Worm (Caenorhabditis elegans) whole organism, L4 larva: ENCODE data around the gene K06A4.2.
"Not testable (repeated sequence)": the region's sequence is repeated elsewhere in the genome, so short reads cannot be mapped to it uniquely, and the experiment has no call there.

Experiments
- dve-1 ChIP-seq: sonication (generic microtip); optimal IDR thresholded peaks from 2 replicates; lab custom pipeline; 2017; ENCODE audit warnings: antibody characterized with exemption, mild to moderate bottlenecking, missing genetic modification characterization, missing compliant biosample characterization; ENCODE audit not compliant: insufficient read depth
- nhr-77 ChIP-seq: fragments of 150-350 bp; optimal IDR thresholded peaks from 2 replicates; lab custom pipeline; 2014; ENCODE audit warnings: missing biosample characterization, missing genetic modification characterization
- pqm-1 ChIP-seq: sonication (generic microtip); optimal IDR thresholded peaks from 2 replicates; lab custom pipeline; 2017; ENCODE audit warnings: missing biosample characterization, missing genetic modification characterization
- saeg-2 ChIP-seq: fragments of 200-800 bp; sonication (Bioruptor generic); IDR thresholded peaks from 2 replicates; pipeline ENCODE4 v1.3.6; 2022; ENCODE audit warnings: missing genetic modification reagents, missing genetic modification characterization, missing compliant biosample characterization
- unc-39 ChIP-seq: sonication (generic microtip); optimal IDR thresholded peaks from 2 replicates; lab custom pipeline; 2017; ENCODE audit warnings: missing biosample characterization, missing genetic modification characterization

- not testable (repeated sequence) for TF ChIP-seq saeg-2; dve-1 (tag; lab: Kevin White, UChicago); unc-39 (tag; lab: Kevin White, UChicago); pqm-1 (tag; lab: Kevin White, UChicago); nhr-77 (tag; lab: Kevin White, UChicago)
These were observed 44.5 kb upstream of the K06A4.2 start, which contains the start of gene Y54B9A.1 for ce11 chrV:9439315-9440002.
